Fruit fly (Drosophila melanogaster) whole organism, prepupa: ENCODE results near the gene Cp16.

Source experiments
- Blimp-1 ChIP-seq: fragments of 200-800 bp; sonication (Bioruptor generic); optimal IDR thresholded peaks from 3 replicates; lab custom pipeline; 2017; ENCODE audit warnings: missing biosample characterization, missing genetic modification characterization, mild to moderate bottlenecking, moderate library complexity, missing genetic modification reagents
- CG10631 ChIP-seq: fragments of 200-800 bp; sonication (Bioruptor generic); optimal IDR thresholded peaks from 2 replicates; lab custom pipeline; 2016; ENCODE audit warnings: missing biosample characterization, missing genetic modification characterization
- CG10669 ChIP-seq: fragments of 200-800 bp; sonication (Bioruptor generic); optimal IDR thresholded peaks from 3 replicates; lab custom pipeline; 2018; ENCODE audit warnings: missing biosample characterization, mild to moderate bottlenecking, missing genetic modification characterization, moderate library complexity
- CG11294 ChIP-seq: fragments of 200-800 bp; sonication (Bioruptor generic); IDR thresholded peaks from 2 replicates; pipeline ENCODE4 v1.3.6; 2022; ENCODE audit warnings: missing biosample characterization, missing genetic modification characterization
- CG11762 ChIP-seq: fragments of 200-800 bp; sonication (Bioruptor generic); optimal IDR thresholded peaks from 3 replicates; lab custom pipeline; 2016; ENCODE audit warnings: missing biosample characterization, missing genetic modification characterization; ENCODE audit not compliant: insufficient read depth
- CG15336 ChIP-seq: fragments of 200-800 bp; sonication (Bioruptor generic); IDR thresholded peaks from 2 replicates; pipeline ENCODE4 v1.3.6; 2022; ENCODE audit warnings: missing biosample characterization, missing genetic modification characterization
- CG1621 ChIP-seq: fragments of 200-800 bp; sonication (Bioruptor generic); optimal IDR thresholded peaks from 3 replicates; lab custom pipeline; 2018; ENCODE audit warnings: missing biosample characterization, mild to moderate bottlenecking, missing genetic modification characterization
- CG16779 ChIP-seq: fragments of 200-800 bp; sonication (Bioruptor generic); optimal IDR thresholded peaks from 3 replicates; lab custom pipeline; 2017; ENCODE audit warnings: missing biosample characterization, mild to moderate bottlenecking, missing genetic modification characterization
- CG3032 ChIP-seq: fragments of 200-800 bp; optimal IDR thresholded peaks from 2 replicates; lab custom pipeline; 2019; ENCODE audit warnings: missing biosample characterization, mild to moderate bottlenecking, missing genetic modification characterization, moderate library complexity
- CG31627 ChIP-seq: fragments of 200-800 bp; sonication (Bioruptor generic); optimal IDR thresholded peaks from 3 replicates; lab custom pipeline; 2016; ENCODE audit warnings: missing biosample characterization, missing genetic modification characterization
- CG32006 ChIP-seq: fragments of 200-800 bp; sonication (Bioruptor generic); optimal IDR thresholded peaks from 3 replicates; lab custom pipeline; 2017; ENCODE audit warnings: missing biosample characterization, mild to moderate bottlenecking, missing genetic modification characterization
- CG34406 ChIP-seq: fragments of 200-800 bp; sonication (Bioruptor generic); optimal IDR thresholded peaks from 3 replicates; lab custom pipeline; 2016; ENCODE audit warnings: missing biosample characterization, missing genetic modification characterization
- CG3919 ChIP-seq: fragments of 200-800 bp; sonication (Bioruptor generic); optimal IDR thresholded peaks from 3 replicates; lab custom pipeline; 2016; ENCODE audit warnings: missing biosample characterization, missing genetic modification characterization
- CG4318 ChIP-seq: fragments of 200-800 bp; sonication (Bioruptor generic); optimal IDR thresholded peaks from 3 replicates; lab custom pipeline; 2017; ENCODE audit warnings: missing biosample characterization, mild to moderate bottlenecking, missing genetic modification characterization
- CG6163 ChIP-seq: fragments of 200-800 bp; sonication (Bioruptor generic); IDR thresholded peaks from 3 replicates; pipeline ENCODE4 v1.3.6; 2022; ENCODE audit warnings: missing biosample characterization, missing genetic modification characterization
- CG6792 ChIP-seq: fragments of 200-800 bp; sonication (Bioruptor generic); optimal IDR thresholded peaks from 3 replicates; lab custom pipeline; 2016; ENCODE audit warnings: missing biosample characterization, missing genetic modification characterization
- CG6854 ChIP-seq: fragments of 200-800 bp; sonication (Bioruptor generic); optimal IDR thresholded peaks from 2 replicates; lab custom pipeline; 2017; ENCODE audit warnings: missing biosample characterization, mild to moderate bottlenecking, missing genetic modification characterization
- CG7368 ChIP-seq: fragments of 200-800 bp; sonication (Bioruptor generic); optimal IDR thresholded peaks from 3 replicates; lab custom pipeline; 2016; ENCODE audit warnings: missing biosample characterization, missing genetic modification characterization
- CG8319 ChIP-seq: fragments of 200-800 bp; sonication (Bioruptor generic); optimal IDR thresholded peaks from 3 replicates; lab custom pipeline; 2016; ENCODE audit warnings: missing biosample characterization, missing genetic modification characterization
- CG9139 ChIP-seq: fragments of 200-800 bp; sonication (Bioruptor generic); optimal IDR thresholded peaks from 3 replicates; lab custom pipeline; 2017; ENCODE audit warnings: missing biosample characterization, mild to moderate bottlenecking, missing genetic modification characterization
- Eip75B ChIP-seq: fragments of 200-800 bp; sonication (Bioruptor generic); optimal IDR thresholded peaks from 3 replicates; lab custom pipeline; 2016; ENCODE audit warnings: missing biosample characterization, missing genetic modification characterization
- Eip93F ChIP-seq: fragments of 200-800 bp; sonication (Bioruptor generic); optimal IDR thresholded peaks from 2 replicates; lab custom pipeline; 2016; ENCODE audit warnings: missing biosample characterization, mild to moderate bottlenecking, missing genetic modification characterization
- Ets21C ChIP-seq: fragments of 200-800 bp; sonication (Bioruptor generic); optimal IDR thresholded peaks from 3 replicates; lab custom pipeline; 2016; ENCODE audit warnings: missing biosample characterization, missing genetic modification characterization
- Ets96B ChIP-seq: fragments of 200-800 bp; optimal IDR thresholded peaks from 2 replicates; lab custom pipeline; 2019; ENCODE audit warnings: missing biosample characterization, mild to moderate bottlenecking, missing genetic modification characterization, moderate library complexity
- Gug ChIP-seq: fragments of 200-800 bp; sonication (Bioruptor generic); IDR thresholded peaks from 2 replicates; pipeline ENCODE4 v1.3.6; 2022; ENCODE audit warnings: missing biosample characterization, missing genetic modification characterization
- Hr38 ChIP-seq: sonication (Bioruptor generic); optimal IDR thresholded peaks from 2 replicates; lab custom pipeline; 2016; ENCODE audit warnings: missing biosample characterization, missing genetic modification characterization
- Hr39 ChIP-seq: fragments of 200-800 bp; sonication (Bioruptor generic); optimal IDR thresholded peaks from 2 replicates; lab custom pipeline; 2016; ENCODE audit warnings: missing biosample characterization, missing genetic modification characterization
- Met ChIP-seq: fragments of 200-800 bp; sonication (Bioruptor generic); optimal IDR thresholded peaks from 3 replicates; lab custom pipeline; 2016; ENCODE audit warnings: missing biosample characterization, missing genetic modification characterization
- OdsH ChIP-seq: fragments of 200-800 bp; sonication (Bioruptor generic); optimal IDR thresholded peaks from 3 replicates; lab custom pipeline; 2016; ENCODE audit warnings: missing biosample characterization, missing genetic modification characterization
- Smox ChIP-seq: fragments of 200-800 bp; sonication (Bioruptor generic); optimal IDR thresholded peaks from 3 replicates; lab custom pipeline; 2016; ENCODE audit warnings: missing biosample characterization, missing genetic modification characterization
- Sox102F ChIP-seq: fragments of 200-800 bp; sonication (Bioruptor generic); optimal IDR thresholded peaks from 2 replicates; lab custom pipeline; 2016; ENCODE audit warnings: missing biosample characterization, mild to moderate bottlenecking, missing genetic modification characterization
- Sox14 ChIP-seq: fragments of 200-800 bp; sonication (Bioruptor generic); optimal IDR thresholded peaks from 3 replicates; lab custom pipeline; 2016; ENCODE audit warnings: missing biosample characterization, missing genetic modification characterization
- Sox15 ChIP-seq: fragments of 200-800 bp; sonication (Bioruptor generic); optimal IDR thresholded peaks from 3 replicates; lab custom pipeline; 2016; ENCODE audit warnings: missing biosample characterization, missing genetic modification characterization
- achi ChIP-seq: fragments of 200-800 bp; sonication (Bioruptor generic); optimal IDR thresholded peaks from 3 replicates; lab custom pipeline; 2016; ENCODE audit warnings: missing biosample characterization, missing genetic modification characterization
- acj6 ChIP-seq: fragments of 200-800 bp; sonication (Bioruptor generic); optimal IDR thresholded peaks from 3 replicates; lab custom pipeline; 2016; ENCODE audit warnings: missing biosample characterization, missing genetic modification characterization
- dsx ChIP-seq: fragments of 200-800 bp; optimal IDR thresholded peaks from 3 replicates; lab custom pipeline; 2019; ENCODE audit warnings: missing biosample characterization, mild to moderate bottlenecking, missing genetic modification characterization, moderate library complexity; ENCODE audit not compliant: poor library complexity, severe bottlenecking
- eg ChIP-seq: fragments of 200-800 bp; sonication (Bioruptor generic); IDR thresholded peaks from 3 replicates; pipeline ENCODE4 v1.3.6; 2022; ENCODE audit warnings: missing biosample characterization, missing genetic modification characterization
- esn ChIP-seq: fragments of 200-800 bp; sonication (Bioruptor generic); optimal IDR thresholded peaks from 2 replicates; lab custom pipeline; 2016; ENCODE audit warnings: missing biosample characterization, mild to moderate bottlenecking, missing genetic modification characterization, moderate library complexity
- fd85E ChIP-seq: fragments of 200-800 bp; sonication (Bioruptor generic); optimal IDR thresholded peaks from 3 replicates; lab custom pipeline; 2016; ENCODE audit warnings: missing biosample characterization, missing genetic modification characterization
- fkh ChIP-seq: fragments of 200-800 bp; sonication (Bioruptor generic); optimal IDR thresholded peaks from 3 replicates; lab custom pipeline; 2017; ENCODE audit warnings: missing biosample characterization, mild to moderate bottlenecking, missing genetic modification characterization, moderate library complexity
- lz ChIP-seq: fragments of 200-800 bp; sonication (Bioruptor generic); optimal IDR thresholded peaks from 3 replicates; lab custom pipeline; 2016; ENCODE audit warnings: missing biosample characterization, missing genetic modification characterization
- net ChIP-seq: fragments of 200-800 bp; sonication (Bioruptor generic); optimal IDR thresholded peaks from 3 replicates; lab custom pipeline; 2016; ENCODE audit warnings: missing biosample characterization, missing genetic modification characterization
- pdm3 ChIP-seq: fragments of 200-800 bp; sonication (Bioruptor generic); optimal IDR thresholded peaks from 3 replicates; lab custom pipeline; 2016; ENCODE audit warnings: missing biosample characterization, missing genetic modification characterization
- salr ChIP-seq, 2 experiments: fragments of 200-800 bp; sonication (Bioruptor generic); optimal IDR thresholded peaks; 3 replicates each; lab custom pipeline; 2016 to 2018; ENCODE audit warnings: missing biosample characterization in 2 of 2, missing genetic modification characterization in 2 of 2, mild to moderate bottlenecking in 1 of 2
- spab ChIP-seq: fragments of 200-800 bp; sonication (Bioruptor generic); optimal IDR thresholded peaks from 2 replicates; lab custom pipeline; 2017; ENCODE audit warnings: missing biosample characterization, mild to moderate bottlenecking, missing genetic modification characterization, missing genetic modification reagents
- ss ChIP-seq, 2 experiments: fragments of 200-800 bp; sonication (Bioruptor generic); optimal IDR thresholded peaks; 2 replicates in 1 of 2; 3 replicates in 1 of 2; lab custom pipeline; 2017 to 2018; ENCODE audit warnings: mild to moderate bottlenecking in 2 of 2, missing biosample characterization in 2 of 2, missing genetic modification characterization in 2 of 2, moderate library complexity in 1 of 2
- svp ChIP-seq: fragments of 200-800 bp; sonication (Bioruptor generic); peaks from one replicate; lab custom pipeline; 2016; ENCODE audit warnings: missing biosample characterization, missing genetic modification characterization
- vri ChIP-seq: fragments of 200-800 bp; sonication (Bioruptor generic); optimal IDR thresholded peaks from 3 replicates; lab custom pipeline; 2016; ENCODE audit warnings: missing biosample characterization, mild to moderate bottlenecking, missing genetic modification characterization

The Cp16 gene

DNA sequence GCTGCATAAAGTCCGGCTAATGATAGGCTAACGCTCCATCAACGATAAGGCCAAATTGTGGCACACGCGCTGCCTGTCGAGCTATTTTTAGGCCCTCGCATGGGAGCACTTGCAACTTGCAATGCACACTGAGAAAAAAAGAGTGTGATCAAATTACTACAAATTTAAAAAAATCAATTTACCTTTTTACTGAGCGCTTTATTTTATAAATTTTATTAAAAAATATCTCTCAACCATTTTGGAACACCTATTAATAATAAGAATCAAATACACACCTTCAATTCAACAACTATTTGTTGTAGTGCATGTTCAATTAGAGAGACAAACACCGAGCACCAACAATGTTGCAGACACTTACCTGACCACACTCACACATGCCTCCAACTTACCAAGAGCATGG is 33.7 kb downstream of the Cp16 start (continued):
- no peak for TF ChIP-seq fd85E (GFP tag; lab: Kevin White, UChicago)
- TF ChIP-seq achi (GFP tag; lab: Kevin White, UChicago), result peak; percentile 42
- no peak for TF ChIP-seq CG16779 (tag; lab: Kevin White, UChicago)
- no peak for TF ChIP-seq Hr38 (GFP tag; lab: Kevin White, UChicago)
- TF ChIP-seq Smox (GFP tag; lab: Kevin White, UChicago), result no peak
- TF ChIP-seq Sox102F (GFP tag; lab: Kevin White, UChicago), result no peak
- TF ChIP-seq Hr39 (GFP tag; lab: Kevin White, UChicago), result no peak

DNA sequence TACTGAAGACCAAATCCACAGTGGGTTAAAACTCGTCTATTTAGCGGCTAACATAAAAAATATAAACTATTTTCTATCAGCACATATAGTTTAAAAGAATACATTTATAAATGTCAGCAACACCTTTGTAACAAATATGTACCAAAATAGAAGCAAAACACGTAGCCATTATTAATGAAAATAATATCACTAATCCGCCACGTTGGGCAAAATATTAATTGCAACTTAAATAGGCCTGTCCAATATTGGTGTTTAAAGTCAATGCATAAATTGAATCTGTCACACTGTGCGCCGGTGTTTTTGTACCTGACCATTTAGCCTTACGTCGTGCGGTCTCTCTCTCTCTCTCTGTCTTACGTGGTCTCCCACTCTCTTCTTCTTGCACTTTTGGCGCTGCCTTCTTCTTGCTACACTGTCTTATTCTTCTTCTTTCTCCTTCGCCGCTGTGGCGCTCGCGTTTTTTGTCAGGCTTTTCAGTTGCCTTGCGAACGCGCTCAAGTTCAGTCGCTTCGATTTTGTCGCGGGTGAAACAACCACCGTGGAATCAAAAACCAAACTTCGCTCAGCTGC is 34.3 kb downstream of the Cp16 start:
- TF ChIP-seq CG34406 (GFP tag; lab: Kevin White, UChicago) (peak; percentile 98), CG31627 (peak; percentile 99), Sox14 (GFP tag; lab: Kevin White, UChicago) (peak; percentile 99), CG11762 (GFP tag; lab: Kevin White, UChicago) (peak; percentile 97), CG10631 (peak; percentile 98), CG11294 (GFP tag; lab: Robert Waterston, UW) (peak; percentile 95), CG16779 (tag; lab: Kevin White, UChicago) (peak; percentile 88), CG6854 (GFP tag; lab: Kevin White, UChicago) (peak; percentile 96), eg (GFP tag; lab: Robert Waterston, UW) (peak; percentile 96), net (GFP tag; lab: Kevin White, UChicago) (peak; percentile 97), salr (GFP tag; optimal IDR thresholded peaks at IDR 0.05; lab: Kevin White, UChicago) (peak; percentile 97 to 99), spab (GFP tag; lab: Kevin White, UChicago) (peak; percentile 94), CG1621 (tag; lab: Kevin White, UChicago) (peak; percentile 98), CG6163 (GFP tag; lab: Robert Waterston, UW) (peak; percentile 94), acj6 (peak; percentile 99), Met (GFP tag; lab: Kevin White, UChicago) (peak; percentile 99), Sox102F (GFP tag; lab: Kevin White, UChicago) (peak; percentile 98), lz (GFP tag; lab: Kevin White, UChicago) (peak; percentile 99), vri (GFP tag; lab: Kevin White, UChicago) (peak; percentile 94), CG3032 (tag; lab: Kevin White, UChicago) (peak; percentile 99), Blimp-1 (GFP tag; lab: Kevin White, UChicago) (peak; percentile 94), Eip93F (GFP tag; lab: Kevin White, UChicago) (peak; percentile 90), CG4318 (peak; percentile 95), dsx (peak; percentile 55), OdsH (GFP tag; lab: Kevin White, UChicago) (peak; percentile 99), Gug (GFP tag; lab: Robert Waterston, UW) (peak; percentile 97), fd85E (GFP tag; lab: Kevin White, UChicago) (peak; percentile 95), CG6792 (GFP tag; lab: Kevin White, UChicago) (peak; percentile 98), CG8319 (GFP tag; lab: Kevin White, UChicago) (peak; percentile 94), CG32006 (GFP tag; lab: Kevin White, UChicago) (peak; percentile 97), CG9139 (GFP tag; lab: Kevin White, UChicago) (peak; percentile 80), CG10669 (peak; percentile 93), CG15336 (GFP tag; lab: Robert Waterston, UW) (peak; percentile 94), esn (GFP tag; lab: Kevin White, UChicago) (peak; percentile 99), fkh (peak; percentile 72), pdm3 (peak; percentile 97), svp (GFP tag; lab: Kevin White, UChicago) (peak; percentile 99), Hr38 (GFP tag; lab: Kevin White, UChicago) (peak; percentile 39), Smox (GFP tag; lab: Kevin White, UChicago) (peak; percentile 99), Ets21C (GFP tag; lab: Kevin White, UChicago) (peak; percentile 98), Sox15 (peak; percentile 99), Eip75B (GFP tag; lab: Kevin White, UChicago) (peak; percentile 97), Ets96B (peak; percentile 95), CG7368 (GFP tag; lab: Kevin White, UChicago) (peak; percentile 97), CG3919 (GFP tag; lab: Kevin White, UChicago) (peak; percentile 94), ss (GFP tag; optimal IDR thresholded peaks at IDR 0.05; lab: Kevin White, UChicago) (peak; percentile 94 to 98)
